Worm (Caenorhabditis elegans): ENCODE measurements around the gene T20B12.7.

The T20B12.7 gene

ce11 chrIII:7387359-7387758, 8.5 kb upstream of the T20B12.7 start (continued):
- TF ChIP-seq egl-44 (GFP tag; IDR thresholded peaks at IDR 0.05) (no peak), ceh-100 (GFP tag; IDR thresholded peaks at IDR 0.05) (no peak), chd-7 (tag; optimal IDR thresholded peaks at IDR 0.05) (peak; percentile 8), sdz-38 (tag; optimal IDR thresholded peaks at IDR 0.05) (no peak), atf-7 (tag; optimal IDR thresholded peaks at IDR 0.05) (peak; percentile 39), zfh-2 (GFP tag; conservative IDR thresholded peaks at IDR 0.05) (peak; percentile 95), B0019.2 (GFP tag; conservative IDR thresholded peaks at IDR 0.05) (no peak), efl-1 (GFP tag; optimal IDR thresholded peaks at IDR 0.05) (no peak), C06A6.2 (GFP tag; conservative IDR thresholded peaks at IDR 0.05) (no peak; the same call in 1 of the 2 replicates), zim-3 (tag; optimal IDR thresholded peaks at IDR 0.05) (peak; percentile 29), gei-17 (GFP tag; optimal IDR thresholded peaks at IDR 0.05) (peak; percentile 16), lin-54 (GFP tag; optimal IDR thresholded peaks at IDR 0.05) (peak; percentile 6), ztf-28 (GFP tag; IDR thresholded peaks at IDR 0.05) (no peak), ceh-79 (tag; optimal IDR thresholded peaks at IDR 0.05) (no peak), F33H1.4 (GFP tag; IDR thresholded peaks at IDR 0.05) (0 out of 2 replicates have a peak, but pooled peaks have one; percentile 10), B0261.1 (tag; optimal IDR thresholded peaks at IDR 0.05) (peak; percentile 67), rcor-1 (GFP tag; IDR thresholded peaks at IDR 0.05) (no peak), nfyb-1 (GFP tag; IDR thresholded peaks at IDR 0.05) (0 out of 2 replicates have a peak, but pooled peaks have one; percentile 28), K11D2.4 (GFP tag; IDR thresholded peaks at IDR 0.05) (no peak), snpc-1.3 (tag; optimal IDR thresholded peaks at IDR 0.05; ENCODE audit: insufficient read depth) (no peak), K12H6.12 (tag; optimal IDR thresholded peaks at IDR 0.05) (peak; percentile 35), T07F8.4 (tag; optimal IDR thresholded peaks at IDR 0.05) (no peak), hlh-26 (GFP tag; conservative IDR thresholded peaks at IDR 0.05) (no peak), ZK185.1 (tag; optimal IDR thresholded peaks at IDR 0.05; ENCODE audit: poor library complexity, severe bottlenecking) (no peak), fkh-3 (tag; optimal IDR thresholded peaks at IDR 0.05) (peak; percentile 18), bed-1 (GFP tag; IDR thresholded peaks at IDR 0.05) (no peak), nhr-179 (tag; optimal IDR thresholded peaks at IDR 0.05) (no peak), attf-5 (GFP tag; optimal IDR thresholded peaks at IDR 0.05) (peak; percentile 48), F10E7.11 (tag; optimal IDR thresholded peaks at IDR 0.05) (no peak)

- TF ChIP-seq mcd-1 (GFP tag; IDR thresholded peaks at IDR 0.05) (peak; percentile 64), ceh-100 (GFP tag; IDR thresholded peaks at IDR 0.05) (0 out of 2 replicates have a peak, but pooled peaks have one; percentile 23), tbp1 (GFP tag; optimal IDR thresholded peaks at IDR 0.05) (peak; percentile 37)
Observed at ce11 chrIII:7386539-7386938, 7.7 kb upstream of the T20B12.7 start.

ce11 chrIII:7385929-7386328, 7.1 kb upstream of the T20B12.7 start, which contains the start of gene trd-1:
TSS of gene trd-1 (plus strand) at chrIII:7386229.
- no peak for TF ChIP-seq bed-1 (GFP tag; IDR thresholded peaks at IDR 0.05)
- no peak for TF ChIP-seq nfyb-1 (GFP tag; IDR thresholded peaks at IDR 0.05)
- no peak for TF ChIP-seq nfya-2 (GFP tag; IDR thresholded peaks at IDR 0.05)
- no peak for TF ChIP-seq tbx-9 (tag; optimal IDR thresholded peaks at IDR 0.05; ENCODE audit: borderline replicate concordance)
- TF ChIP-seq ceh-100 (GFP tag; IDR thresholded peaks at IDR 0.05), result no peak
- no peak for TF ChIP-seq unc-130 (GFP tag; optimal IDR thresholded peaks at IDR 0.05)
- no peak for TF ChIP-seq die-1 (tag; optimal IDR thresholded peaks at IDR 0.05)

DNA sequence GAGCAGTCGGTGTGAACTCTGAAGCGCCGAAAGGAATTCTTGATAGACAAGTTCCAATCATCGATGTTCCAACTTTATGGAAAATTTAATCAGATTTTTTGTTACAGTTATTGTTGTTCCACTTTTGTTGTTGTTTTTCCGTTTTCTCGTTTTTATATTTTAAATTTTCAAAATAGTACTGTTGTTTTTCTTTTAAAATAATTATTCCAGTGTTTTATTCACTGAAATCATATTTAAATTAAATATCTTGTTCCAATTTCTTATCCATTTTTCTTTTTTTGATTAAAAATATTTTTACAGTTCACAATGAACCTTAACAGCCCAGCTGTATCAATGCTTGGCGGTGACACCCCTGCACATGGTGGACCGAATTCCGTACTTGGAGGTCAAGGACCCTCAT, 4.9 kb upstream of the T20B12.7 start, which contains the start of gene tbp-1:
Gene tbp-1 (plus strand): TSS at position 301 of the 400 bp plus-strand sequence.
- TF ChIP-seq tbp1 (GFP tag; optimal IDR thresholded peaks at IDR 0.05) (peak; percentile 58), him-1 (tag; optimal IDR thresholded peaks at IDR 0.05) (no peak)
